Worm (Caenorhabditis elegans) whole organism, young adult: ENCODE data around the gene best-13.

ENCODE experiments used
- ama-1 ChIP-seq, 3 experiments: fragments of 150-350 bp in 1 of 3; sonication (generic microtip) in 2 of 3; optimal IDR thresholded peaks; 2 replicates each; lab custom pipeline; 2014 to 2018; ENCODE audit warnings: missing biosample characterization in 2 of 3, missing genetic modification characterization in 2 of 3, missing genetic modification reagents in 2 of 3
- hmg-20 ChIP-seq: fragments of 200-800 bp; sonication (Bioruptor generic); IDR thresholded peaks from 2 replicates; pipeline ENCODE4 v1.3.6; 2022; ENCODE audit warnings: missing genetic modification reagents, missing genetic modification characterization, missing compliant biosample characterization
- lir-1 ChIP-seq: fragments of 200-800 bp; sonication (Bioruptor generic); conservative IDR thresholded peaks from 2 replicates; pipeline ENCODE4 v1.3.6; 2022; ENCODE audit warnings: missing genetic modification reagents, missing genetic modification characterization, missing compliant biosample characterization
- nfya-2 ChIP-seq: fragments of 200-800 bp; sonication (Bioruptor generic); IDR thresholded peaks from 2 replicates; pipeline ENCODE4 v1.3.6; 2022; ENCODE audit warnings: missing genetic modification reagents, missing genetic modification characterization, missing compliant biosample characterization

- no peak for TF ChIP-seq lir-1 (GFP tag; lab: Robert Waterston, UW)
- no peak for TF ChIP-seq hmg-20 (GFP tag; lab: Robert Waterston, UW)
- TF ChIP-seq nfya-2 (GFP tag; lab: Robert Waterston, UW) = no peak
- TF ChIP-seq ama-1 (optimal IDR thresholded peaks at IDR 0.05; lab: Kevin White, UChicago) = no peak
- TF ChIP-seq ama-1 (GFP tag; optimal IDR thresholded peaks at IDR 0.05; lab: Kevin White, UChicago) = no peak
Observed at ce11 chrIV:9864778-9865177, 38.9 kb upstream of the best-13 start, which contains the start of the genes K07F5.15 and K07F5.22.
